Fruit fly (Drosophila melanogaster): ENCODE data around the gene CG14609.

DNA sequence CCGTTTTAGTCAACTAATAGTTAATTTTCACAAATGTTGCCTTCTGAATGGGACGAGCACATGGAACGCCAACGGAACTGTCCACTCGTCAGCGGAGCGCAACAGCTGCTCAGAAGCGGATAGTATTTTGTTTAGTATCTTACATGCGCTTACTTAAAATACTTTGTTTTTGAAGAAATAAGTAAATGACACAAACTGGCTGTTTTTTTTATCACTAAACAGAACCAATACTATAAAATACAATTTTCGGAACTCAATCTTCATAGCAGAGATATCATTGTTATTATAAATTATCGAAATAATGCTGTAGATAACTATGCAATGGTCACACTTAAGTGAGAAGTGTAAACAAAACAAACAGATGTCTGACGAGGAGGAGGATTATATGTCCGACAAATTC lies 46.1 kb downstream of the CG14609 start, which contains the start of the genes Noc3 and CG10053:
- TF ChIP-seq CG8478 (optimal IDR thresholded peaks at IDR 0.05) (no peak), psq (optimal IDR thresholded peaks at IDR 0.05) (no peak), Dll (optimal IDR thresholded peaks at IDR 0.05) (no peak)
